Fruit fly (Drosophila melanogaster) S2 (cell line): ENCODE results near the gene Pi3K68D.

Source experiments
- CG8478 ChIP-seq: fragments of >200 bp; optimal IDR thresholded peaks from 2 replicates; lab custom pipeline; 2018
- CTCF ChIP-seq, 2 experiments: fragments of >200 bp; optimal IDR thresholded peaks; 2 replicates each; lab custom pipeline; 2018

dm6 chr3L:11777348-11777958, 12.4 kb downstream of the Pi3K68D start:
- TF ChIP-seq CG8478 (lab: Kevin White, UChicago) (no peak), CTCF (optimal IDR thresholded peaks at IDR 0.05; lab: Kevin White, UChicago) (no peak)
